Fruit fly (Drosophila melanogaster): ENCODE measurements around the gene Coq3.

Coq3 gene

DNA sequence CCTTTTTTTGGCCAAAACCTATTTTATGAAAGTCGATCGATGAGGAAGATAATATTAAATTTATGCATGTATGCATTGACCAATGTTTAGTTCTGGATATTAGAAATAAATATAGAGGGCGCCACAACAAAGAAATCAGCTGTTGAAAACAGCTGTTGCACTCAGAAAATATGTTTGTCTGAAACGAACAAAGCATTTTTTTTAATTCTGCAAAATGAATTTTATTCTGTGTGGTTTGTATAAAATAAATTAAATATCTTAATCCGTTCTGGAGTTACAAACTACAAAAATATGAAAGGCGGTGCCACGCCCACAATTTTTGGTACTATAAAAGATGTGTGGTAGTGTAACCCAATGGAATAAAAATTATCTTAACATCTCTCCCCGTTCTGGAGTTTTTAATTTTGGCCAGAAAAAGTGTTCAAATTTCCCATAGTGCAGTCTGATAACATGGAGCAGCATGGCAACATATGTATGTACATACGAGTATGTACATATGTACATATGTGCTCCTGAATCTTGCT, 49.6 kb downstream of the Coq3 start (continued):
- TF ChIP-seq sima (GFP tag; optimal IDR thresholded peaks at IDR 0.05) (no peak), CG2889 (GFP tag; IDR thresholded peaks at IDR 0.05) (no peak), CG33213 (GFP tag; optimal IDR thresholded peaks at IDR 0.05) (peak; percentile 49), cato (GFP tag; optimal IDR thresholded peaks at IDR 0.05; ENCODE audit: borderline replicate concordance) (peak; percentile 48), dmrt99B (tag; optimal IDR thresholded peaks at IDR 0.05) (peak; percentile 65), NC2α (GFP tag; optimal IDR thresholded peaks at IDR 0.05) (peak; percentile 47), CG31365 (tag; optimal IDR thresholded peaks at IDR 0.05) (no peak), YL-1 (GFP tag; optimal IDR thresholded peaks at IDR 0.05) (no peak), Hr51 (GFP tag; optimal IDR thresholded peaks at IDR 0.05) (peak; percentile 33 to 74), luna (GFP tag; optimal IDR thresholded peaks at IDR 0.05) (no peak), org-1 (GFP tag; optimal IDR thresholded peaks at IDR 0.05) (peak; percentile 21), zf30C (GFP tag; optimal IDR thresholded peaks at IDR 0.05) (peak; percentile 83), CG34224 (GFP tag; IDR thresholded peaks at IDR 0.05; ENCODE audit: partially characterized antibody) (no peak), CG14710 (tag; optimal IDR thresholded peaks at IDR 0.05) (peak; percentile 69), Blimp-1 (GFP tag; optimal IDR thresholded peaks at IDR 0.05) (peak; percentile 54), otp (GFP tag; IDR thresholded peaks at IDR 0.05) (no peak; the same call in 2 of the 3 replicates), grau (tag; optimal IDR thresholded peaks at IDR 0.05) (peak; percentile 58), ham (GFP tag; IDR thresholded peaks at IDR 0.05) (no peak), CG11247 (GFP tag; IDR thresholded peaks at IDR 0.05) (no peak), CG4730 (GFP tag; IDR thresholded peaks at IDR 0.05) (no peak), CG2199 (GFP tag; IDR thresholded peaks at IDR 0.05) (no peak; the same call in 2 of the 3 replicates), CG10654 (GFP tag; optimal IDR thresholded peaks at IDR 0.05) (peak; percentile 41), crp (GFP tag; optimal IDR thresholded peaks at IDR 0.05) (peak; percentile 8 to 82), CrebB (tag; optimal IDR thresholded peaks at IDR 0.05) (no peak), ems (GFP tag; optimal IDR thresholded peaks at IDR 0.05) (peak; percentile 44), CG10979 (tag; optimal IDR thresholded peaks at IDR 0.05) (peak; percentile 66), Gsc (GFP tag; IDR thresholded peaks at IDR 0.05) (no peak), CG11504 (tag; optimal IDR thresholded peaks at IDR 0.05) (peak; percentile 86), C15 (GFP tag; IDR thresholded peaks at IDR 0.05) (0 out of 3 replicates have a peak, but pooled peaks have one; percentile 54), hkb (optimal IDR thresholded peaks at IDR 0.05) (no peak), hkb (GFP tag; IDR thresholded peaks at IDR 0.05) (peak; percentile 69), kay (GFP tag; optimal IDR thresholded peaks at IDR 0.05) (no peak), fd64A (GFP tag; optimal IDR thresholded peaks at IDR 0.05) (no peak), CG9817 (tag; optimal IDR thresholded peaks at IDR 0.05) (peak; percentile 21), sim (GFP tag; IDR thresholded peaks at IDR 0.05) (0 out of 2 replicates have a peak, but pooled peaks have one; percentile 37), CG17612 (GFP tag; IDR thresholded peaks at IDR 0.05) (no peak), Ravus (GFP tag; IDR thresholded peaks at IDR 0.05) (no peak), jing (GFP tag; optimal IDR thresholded peaks at IDR 0.05) (peak; percentile 42), Trl (optimal IDR thresholded peaks at IDR 0.05) (no peak), Trl (GFP tag; optimal IDR thresholded peaks at IDR 0.05) (peak; percentile 23), CG4424 (GFP tag; optimal IDR thresholded peaks at IDR 0.05) (peak; percentile 40), Hey (tag; optimal IDR thresholded peaks at IDR 0.05) (no peak), Dfd (GFP tag; optimal IDR thresholded peaks at IDR 0.05) (no peak), CG8765 (GFP tag; IDR thresholded peaks at IDR 0.05) (no peak), CG10366 (GFP tag; IDR thresholded peaks at IDR 0.05) (peak; percentile 50; the same call in 1 of the 2 replicates), gem (tag; optimal IDR thresholded peaks at IDR 0.05) (peak; percentile 82), CG6854 (GFP tag; optimal IDR thresholded peaks at IDR 0.05) (no peak), tna (GFP tag; IDR thresholded peaks at IDR 0.05; ENCODE audit: partially characterized antibody) (no peak), Kr (GFP tag; optimal IDR thresholded peaks at IDR 0.05) (no peak), ab (GFP tag; optimal IDR thresholded peaks at IDR 0.05) (peak; percentile 8), seq (GFP tag; IDR thresholded peaks at IDR 0.05) (peak; percentile 48; the same call in 1 of the 2 replicates)

Data from whole organism, embryonic.